Worm (Caenorhabditis elegans) whole organism, L1 larva: ENCODE results near the gene F49E10.2.

Source experiments
- lin-13 ChIP-seq: fragments of 150-350 bp; optimal IDR thresholded peaks from 2 replicates; lab custom pipeline; 2014; ENCODE audit warnings: missing biosample characterization, missing genetic modification reagents, missing genetic modification characterization
- nhr-11 ChIP-seq: fragments of 150-350 bp; optimal IDR thresholded peaks from 2 replicates; lab custom pipeline; 2014; ENCODE audit warnings: missing biosample characterization, missing genetic modification characterization
- nhr-28 ChIP-seq: fragments of 150-350 bp; optimal IDR thresholded peaks from 2 replicates; lab custom pipeline; 2014; ENCODE audit warnings: missing biosample characterization, missing genetic modification characterization

DNA sequence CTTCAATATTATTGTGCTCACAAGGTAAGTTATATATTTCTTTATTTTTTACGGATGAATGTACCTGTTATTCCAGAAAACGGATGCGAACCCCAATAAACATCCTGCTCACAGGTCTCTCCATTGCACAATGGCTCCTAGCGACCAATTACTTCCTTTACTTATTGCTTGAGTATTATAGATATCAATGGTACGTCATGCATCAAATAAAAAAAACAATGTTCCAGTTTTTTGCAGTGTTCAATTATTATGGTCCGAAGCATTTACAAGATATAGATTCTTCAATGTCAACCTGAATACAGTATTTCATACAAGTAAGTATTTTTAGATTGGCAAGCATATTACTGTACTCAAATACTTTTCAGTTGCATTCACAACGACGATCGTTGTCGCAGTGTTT is 42.7 kb downstream of the F49E10.2 start:
- TF ChIP-seq nhr-28 (tag; lab: Kevin White, UChicago): no peak
- TF ChIP-seq nhr-11 (tag; lab: Kevin White, UChicago): no peak
- no peak for TF ChIP-seq lin-13
